In the genomic region with DNA sequence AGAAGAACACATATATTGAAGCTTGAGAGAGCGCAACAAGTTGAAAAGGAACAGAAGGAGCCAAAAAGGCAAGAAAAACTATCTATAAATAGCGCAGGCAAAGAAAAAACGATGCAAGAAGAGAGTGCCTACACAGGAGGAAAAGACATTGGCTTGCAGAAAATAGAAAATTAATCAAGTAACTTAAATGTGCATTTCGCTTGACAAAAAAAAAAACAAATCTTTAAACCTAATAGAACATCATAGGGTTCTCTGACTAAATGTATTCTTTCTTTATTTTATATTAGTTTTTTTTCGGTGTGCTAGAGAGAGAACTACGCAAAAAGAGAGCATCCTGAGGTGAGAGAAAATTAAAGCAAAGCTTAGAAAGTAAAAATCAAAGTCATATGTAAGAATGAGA, we compare ENCODE assay signal across 1 fruit fly cellular context.
A peak's percentile ranks its signal among the peaks of the same experiment; 100 is the strongest.
TF ChIP-seq lines count a peak whose summit lies in the region.

No protein-coding gene starts in this region.

TF ChIP-seq in whole organism, embryonic, 481 proteins besides CTCF, POLR2A, EP300 and RAD21 (continued from another document):
- TF ChIP-seq Xrp1 (GFP tag; IDR thresholded peaks at IDR 0.05; lab: Robert Waterston, UW) (peak; percentile 81), BEAF-32 (GFP tag; optimal IDR thresholded peaks at IDR 0.05; lab: Kevin White, UChicago) (no peak), lab (GFP tag; optimal IDR thresholded peaks at IDR 0.05; lab: Kevin White, UChicago) (no peak), CG14710 (tag; optimal IDR thresholded peaks at IDR 0.05; lab: Kevin White, UChicago) (peak; percentile 49), CG15696 (tag; optimal IDR thresholded peaks at IDR 0.05; lab: Kevin White, UChicago) (peak; percentile 36), dpn (GFP tag; optimal IDR thresholded peaks at IDR 0.05; lab: Kevin White, UChicago) (peak in 1 of 2 experiments; percentile 3), Vsx1 (GFP tag; optimal IDR thresholded peaks at IDR 0.05; lab: Kevin White, UChicago) (no peak), CG9727 (GFP tag; optimal IDR thresholded peaks at IDR 0.05; lab: Kevin White, UChicago) (peak; percentile 45), CG11085 (GFP tag; IDR thresholded peaks at IDR 0.05; lab: Robert Waterston, UW) (no peak), CG34224 (GFP tag; IDR thresholded peaks at IDR 0.05; lab: Robert Waterston, UW; ENCODE audit: partially characterized antibody) (no peak), CG32532 (GFP tag; IDR thresholded peaks at IDR 0.05; lab: Robert Waterston, UW) (no peak), grau (tag; optimal IDR thresholded peaks at IDR 0.05; lab: Kevin White, UChicago) (peak; percentile 30), fd96Cb (tag; optimal IDR thresholded peaks at IDR 0.05; lab: Kevin White, UChicago) (peak; percentile 57), CG33557 (GFP tag; optimal IDR thresholded peaks at IDR 0.05; lab: Kevin White, UChicago) (peak; percentile 47), tio (GFP tag; optimal IDR thresholded peaks at IDR 0.05; lab: Kevin White, UChicago) (peak; percentile 47), jigr1 (GFP tag; IDR thresholded peaks at IDR 0.05; lab: Robert Waterston, UW) (no peak), GATAe (GFP tag; conservative IDR thresholded peaks at IDR 0.05; lab: Robert Waterston, UW) (no peak), CG3407 (GFP tag; optimal IDR thresholded peaks at IDR 0.05; lab: Kevin White, UChicago) (peak; percentile 39), row (GFP tag; IDR thresholded peaks at IDR 0.05; lab: Robert Waterston, UW) (peak; percentile 70; the same call in 2 of the 3 replicates), rib (GFP tag; IDR thresholded peaks at IDR 0.05; lab: Robert Waterston, UW) (no peak), h (optimal IDR thresholded peaks at IDR 0.05; lab: Kevin White, UChicago) (no peak), pho (GFP tag; optimal IDR thresholded peaks at IDR 0.05; lab: Kevin White, UChicago) (no peak), CG6765 (GFP tag; optimal IDR thresholded peaks at IDR 0.05; lab: Kevin White, UChicago) (no peak), CG10209 (GFP tag; optimal IDR thresholded peaks at IDR 0.05; lab: Kevin White, UChicago) (peak; percentile 19), fu2 (GFP tag; optimal IDR thresholded peaks at IDR 0.05; lab: Kevin White, UChicago) (no peak), Hr39 (optimal IDR thresholded peaks at IDR 0.05; lab: Kevin White, UChicago) (no peak), sens-2 (GFP tag; IDR thresholded peaks at IDR 0.05; lab: Robert Waterston, UW) (no peak), Dll (GFP tag; IDR thresholded peaks at IDR 0.05; lab: Robert Waterston, UW; ENCODE audit: partially characterized antibody) (no peak), YL-1 (GFP tag; optimal IDR thresholded peaks at IDR 0.05; lab: Kevin White, UChicago) (no peak), insv (GFP tag; optimal IDR thresholded peaks at IDR 0.05; lab: Kevin White, UChicago) (no peak), bsh (GFP tag; optimal IDR thresholded peaks at IDR 0.05; lab: Kevin White, UChicago) (peak; percentile 80 to 92), CG10565 (GFP tag; optimal IDR thresholded peaks at IDR 0.05; lab: Kevin White, UChicago) (no peak), zfh1 (GFP tag; IDR thresholded peaks at IDR 0.05; lab: Robert Waterston, UW) (peak; percentile 69), inv (GFP tag; IDR thresholded peaks at IDR 0.05; lab: Robert Waterston, UW; ENCODE audit: partially characterized antibody) (no peak), CG2889 (GFP tag; IDR thresholded peaks at IDR 0.05; lab: Robert Waterston, UW) (no peak), CG32772 (GFP tag; IDR thresholded peaks at IDR 0.05; lab: Robert Waterston, UW) (peak; percentile 63; the same call in 1 of the 2 replicates), gt (GFP tag; IDR thresholded peaks at IDR 0.05; lab: Robert Waterston, UW) (0 out of 2 replicates have a peak, but pooled peaks have one; percentile 13), fru (optimal IDR thresholded peaks at IDR 0.05; lab: Kevin White, UChicago) (no peak), Atf-2 (GFP tag; optimal IDR thresholded peaks at IDR 0.05; lab: Kevin White, UChicago) (peak; percentile 22), D19B (GFP tag; optimal IDR thresholded peaks at IDR 0.05; lab: Kevin White, UChicago) (no peak), CG7928 (GFP tag; optimal IDR thresholded peaks at IDR 0.05; lab: Kevin White, UChicago) (no peak), Ets65A (GFP tag; lab: Kevin White, UChicago) (peak; percentile 10), ken (GFP tag; IDR thresholded peaks at IDR 0.05; lab: Robert Waterston, UW) (0 out of 3 replicates have a peak, but pooled peaks have one; percentile 56), ranshi (GFP tag; IDR thresholded peaks at IDR 0.05; lab: Robert Waterston, UW) (peak; percentile 48; the same call in 1 of the 2 replicates), CHES-1-like (GFP tag; optimal IDR thresholded peaks at IDR 0.05; lab: Kevin White, UChicago) (no peak), bigmax (GFP tag; optimal IDR thresholded peaks at IDR 0.05; lab: Kevin White, UChicago) (no peak), Optix (GFP tag; IDR thresholded peaks at IDR 0.05; lab: Robert Waterston, UW) (no peak), gro (GFP tag; optimal IDR thresholded peaks at IDR 0.05; lab: Kevin White, UChicago) (no peak), unpg (GFP tag; optimal IDR thresholded peaks at IDR 0.05; lab: Kevin White, UChicago) (peak; percentile 54), CG10979 (tag; optimal IDR thresholded peaks at IDR 0.05; lab: Kevin White, UChicago) (peak; percentile 71), dmrt99B (tag; optimal IDR thresholded peaks at IDR 0.05; lab: Kevin White, UChicago) (peak; percentile 47), Abd-B (GFP tag; optimal IDR thresholded peaks at IDR 0.05; lab: Kevin White, UChicago) (peak; percentile 19), pita (GFP tag; optimal IDR thresholded peaks at IDR 0.05; lab: Kevin White, UChicago) (no peak), fd102C (GFP tag; optimal IDR thresholded peaks at IDR 0.05; lab: Kevin White, UChicago) (no peak), Gsc (GFP tag; IDR thresholded peaks at IDR 0.05; lab: Robert Waterston, UW) (no peak), HLH3B (GFP tag; IDR thresholded peaks at IDR 0.05; lab: Robert Waterston, UW) (0 out of 2 replicates have a peak, but pooled peaks have one; percentile 12), CG4820 (GFP tag; optimal IDR thresholded peaks at IDR 0.05; lab: Kevin White, UChicago) (peak; percentile 40), jing (GFP tag; optimal IDR thresholded peaks at IDR 0.05; lab: Kevin White, UChicago) (no peak), Eip74EF (GFP tag; optimal IDR thresholded peaks at IDR 0.05; lab: Kevin White, UChicago) (no peak), CG17568 (GFP tag; optimal IDR thresholded peaks at IDR 0.05; lab: Kevin White, UChicago) (no peak), stc (GFP tag; IDR thresholded peaks at IDR 0.05; lab: Robert Waterston, UW) (peak; percentile 46; the same call in 1 of the 2 replicates), crol (GFP tag; IDR thresholded peaks at IDR 0.05; lab: Robert Waterston, UW) (no peak), onecut (GFP tag; IDR thresholded peaks at IDR 0.05; lab: Robert Waterston, UW) (no peak), nmo (GFP tag; optimal IDR thresholded peaks at IDR 0.05; lab: Kevin White, UChicago) (peak; percentile 22), Neu2 (GFP tag; optimal IDR thresholded peaks at IDR 0.05; lab: Kevin White, UChicago; ENCODE audit: borderline replicate concordance) (no peak), z (GFP tag; IDR thresholded peaks at IDR 0.05; lab: Robert Waterston, UW) (0 out of 3 replicates have a peak, but pooled peaks have one; percentile 17), lmd (GFP tag; IDR thresholded peaks at IDR 0.05; lab: Robert Waterston, UW) (peak; percentile 41; the same call in 1 of the 2 replicates), CG15269 (tag; optimal IDR thresholded peaks at IDR 0.05; lab: Kevin White, UChicago) (peak; percentile 19), CG15011 (GFP tag; optimal IDR thresholded peaks at IDR 0.05; lab: Kevin White, UChicago) (no peak), sug (tag; optimal IDR thresholded peaks at IDR 0.05; lab: Kevin White, UChicago) (no peak), ems (GFP tag; optimal IDR thresholded peaks at IDR 0.05; lab: Kevin White, UChicago) (peak; percentile 24), kni (GFP tag; optimal IDR thresholded peaks at IDR 0.05; lab: Kevin White, UChicago) (no peak), CG7963 (GFP tag; IDR thresholded peaks at IDR 0.05; lab: Robert Waterston, UW; ENCODE audit: partially characterized antibody) (no peak), H15 (GFP tag; IDR thresholded peaks at IDR 0.05; lab: Robert Waterston, UW) (peak; percentile 30; the same call in 1 of the 3 replicates), CG18262 (tag; optimal IDR thresholded peaks at IDR 0.05; lab: Kevin White, UChicago) (peak; percentile 37), CG17359 (tag; optimal IDR thresholded peaks at IDR 0.05; lab: Kevin White, UChicago) (peak; percentile 49), psq (GFP tag; optimal IDR thresholded peaks at IDR 0.05; lab: Kevin White, UChicago) (no peak), CG11695 (GFP tag; IDR thresholded peaks at IDR 0.05; lab: Robert Waterston, UW) (no peak), lola (GFP tag; optimal IDR thresholded peaks at IDR 0.05; lab: Kevin White, UChicago) (peak in 1 of 3 experiments; percentile 69), repo (GFP tag; optimal IDR thresholded peaks at IDR 0.05; lab: Kevin White, UChicago) (no peak), Chrac-16 (GFP tag; optimal IDR thresholded peaks at IDR 0.05; lab: Kevin White, UChicago) (peak; percentile 40), CG13424 (tag; optimal IDR thresholded peaks at IDR 0.05; lab: Kevin White, UChicago) (peak; percentile 40), Six4 (GFP tag; optimal IDR thresholded peaks at IDR 0.05; lab: Kevin White, UChicago) (peak; percentile 22), Dip2 (GFP tag; IDR thresholded peaks at IDR 0.05; lab: Robert Waterston, UW) (no peak), dysf (GFP tag; IDR thresholded peaks at IDR 0.05; lab: Robert Waterston, UW) (peak; percentile 50; the same call in 1 of the 3 replicates), CG9609 (GFP tag; optimal IDR thresholded peaks at IDR 0.05; lab: Kevin White, UChicago) (peak; percentile 13), vvl (GFP tag; IDR thresholded peaks at IDR 0.05; lab: Robert Waterston, UW) (peak; percentile 80), CG17912 (GFP tag; optimal IDR thresholded peaks at IDR 0.05; lab: Kevin White, UChicago) (no peak), gsb-n (tag; optimal IDR thresholded peaks at IDR 0.05; lab: Kevin White, UChicago) (peak; percentile 52), CG4424 (GFP tag; optimal IDR thresholded peaks at IDR 0.05; lab: Kevin White, UChicago) (peak; percentile 57), CG17361 (GFP tag; IDR thresholded peaks at IDR 0.05; lab: Robert Waterston, UW) (no peak; the same call in 1 of the 3 replicates), prd (optimal IDR thresholded peaks at IDR 0.05; lab: Kevin White, UChicago) (no peak), prd (GFP tag; IDR thresholded peaks at IDR 0.05; lab: Robert Waterston, UW) (peak; percentile 64; the same call in 2 of the 3 replicates), sc (optimal IDR thresholded peaks at IDR 0.05; lab: Kevin White, UChicago) (no peak), sc (GFP tag; optimal IDR thresholded peaks at IDR 0.05; lab: Kevin White, UChicago) (peak; percentile 33), ttk (GFP tag; IDR thresholded peaks at IDR 0.05; lab: Robert Waterston, UW) (no peak), CG7556 (GFP tag; optimal IDR thresholded peaks at IDR 0.05; lab: Kevin White, UChicago) (no peak), Rx (GFP tag; IDR thresholded peaks at IDR 0.05; lab: Robert Waterston, UW) (no peak), Dad (GFP tag; optimal IDR thresholded peaks at IDR 0.05; lab: Kevin White, UChicago) (no peak), crc (GFP tag; optimal IDR thresholded peaks at IDR 0.05; lab: Kevin White, UChicago) (no peak)
